Fruit fly (Drosophila melanogaster) whole organism, embryonic: ENCODE data around the gene dob.
A peak's percentile ranks its signal among the peaks of the same experiment; 100 is the strongest.

ENCODE experiments used
- CG10209 ChIP-seq: fragments of 200-800 bp; sonication (Bioruptor generic); optimal IDR thresholded peaks from 3 replicates; lab custom pipeline; 2017; ENCODE audit warnings: missing biosample characterization, mild to moderate bottlenecking, missing genetic modification characterization, missing genetic modification reagents
- CG10959 ChIP-seq: fragments of 200-800 bp; sonication (Bioruptor generic); IDR thresholded peaks from 2 replicates; pipeline ENCODE4 v1.3.6; 2022; ENCODE audit warnings: missing biosample characterization, missing genetic modification characterization
- CG14965 ChIP-seq: fragments of 200-800 bp; sonication (Bioruptor generic); optimal IDR thresholded peaks from 2 replicates; lab custom pipeline; 2016; ENCODE audit warnings: missing biosample characterization, missing genetic modification characterization, borderline replicate concordance
- CG15479 ChIP-seq: fragments of 200-800 bp; sonication (Bioruptor generic); optimal IDR thresholded peaks from 3 replicates; lab custom pipeline; 2019; ENCODE audit warnings: missing biosample characterization, mild to moderate bottlenecking, missing genetic modification characterization, moderate library complexity
- CG16813 ChIP-seq: fragments of 200-800 bp; sonication (Bioruptor generic); IDR thresholded peaks from 3 replicates; pipeline ENCODE4 v1.3.6; 2022; ENCODE audit warnings: missing biosample characterization, missing genetic modification characterization; ENCODE audit not compliant: partially characterized antibody
- CG17361 ChIP-seq: fragments of 200-800 bp; sonication (Bioruptor generic); IDR thresholded peaks from 3 replicates; pipeline ENCODE4 v1.3.6; 2022; ENCODE audit warnings: missing biosample characterization, missing genetic modification characterization
- CG18476 ChIP-seq: fragments of 200-800 bp; sonication (Bioruptor generic); optimal IDR thresholded peaks from 2 replicates; lab custom pipeline; 2016; ENCODE audit warnings: missing biosample characterization, mild to moderate bottlenecking, missing genetic modification characterization
- CG2678 ChIP-seq: fragments of 200-800 bp; sonication (Bioruptor generic); optimal IDR thresholded peaks from 3 replicates; lab custom pipeline; 2019; ENCODE audit warnings: missing biosample characterization, mild to moderate bottlenecking, missing genetic modification characterization, moderate library complexity
- CG3065 ChIP-seq: fragments of 200-800 bp; sonication (Bioruptor generic); optimal IDR thresholded peaks from 2 replicates; lab custom pipeline; 2016; ENCODE audit warnings: missing biosample characterization, missing genetic modification characterization
- CG3847 ChIP-seq: fragments of 200-800 bp; sonication (Bioruptor generic); IDR thresholded peaks from 2 replicates; pipeline ENCODE4 v1.3.6; 2022; ENCODE audit warnings: missing biosample characterization, missing genetic modification characterization
- CG4424 ChIP-seq: fragments of 200-800 bp; sonication (Bioruptor generic); optimal IDR thresholded peaks from 3 replicates; lab custom pipeline; 2016; ENCODE audit warnings: missing biosample characterization, missing genetic modification characterization
- CG4820 ChIP-seq: fragments of 200-800 bp; sonication (Bioruptor generic); optimal IDR thresholded peaks from 3 replicates; lab custom pipeline; 2016; ENCODE audit warnings: missing biosample characterization, missing genetic modification characterization
- CG6813 ChIP-seq: fragments of 200-800 bp; sonication (Bioruptor generic); optimal IDR thresholded peaks from 2 replicates; lab custom pipeline; 2017; ENCODE audit warnings: missing biosample characterization, missing genetic modification characterization, mild to moderate bottlenecking, moderate library complexity, missing genetic modification reagents
- CG8281 ChIP-seq: fragments of 200-800 bp; sonication (Bioruptor generic); optimal IDR thresholded peaks from 2 replicates; lab custom pipeline; 2018; ENCODE audit warnings: missing biosample characterization, mild to moderate bottlenecking, missing genetic modification characterization, moderate library complexity
- CG8388 ChIP-seq: fragments of 200-800 bp; sonication (Bioruptor generic); optimal IDR thresholded peaks from 2 replicates; lab custom pipeline; 2019; ENCODE audit warnings: missing biosample characterization, mild to moderate bottlenecking, missing genetic modification characterization, moderate library complexity
- Dbx ChIP-seq: fragments of 200-800 bp; sonication (Bioruptor generic); IDR thresholded peaks from 3 replicates; pipeline ENCODE4 v1.3.6; 2022; ENCODE audit warnings: missing biosample characterization, missing genetic modification characterization
- Fer2 ChIP-seq: fragments of 200-800 bp; sonication (Bioruptor generic); optimal IDR thresholded peaks from 2 replicates; lab custom pipeline; 2018; ENCODE audit warnings: missing biosample characterization, mild to moderate bottlenecking, missing genetic modification characterization, moderate library complexity
- Hmx ChIP-seq: fragments of 200-800 bp; sonication (Bioruptor generic); optimal IDR thresholded peaks from 2 replicates; lab custom pipeline; 2016; ENCODE audit warnings: missing biosample characterization, missing genetic modification characterization
- Lhr ChIP-seq: fragments of 200-800 bp; sonication (Bioruptor generic); optimal IDR thresholded peaks from 3 replicates; lab custom pipeline; 2017; ENCODE audit warnings: mild to moderate bottlenecking, missing biosample characterization, missing genetic modification reagents, missing genetic modification characterization
- Nf-YB ChIP-seq: fragments of 200-800 bp; sonication (Bioruptor generic); optimal IDR thresholded peaks from 3 replicates; lab custom pipeline; 2019; ENCODE audit warnings: missing biosample characterization, mild to moderate bottlenecking, missing genetic modification characterization, moderate library complexity
- Nf-YC ChIP-seq: fragments of 200-800 bp; optimal IDR thresholded peaks from 3 replicates; lab custom pipeline; 2019; ENCODE audit warnings: missing biosample characterization, mild to moderate bottlenecking, missing genetic modification characterization, moderate library complexity
- NfI ChIP-seq: fragments of 200-800 bp; sonication (Bioruptor generic); optimal IDR thresholded peaks from 3 replicates; lab custom pipeline; 2018; ENCODE audit warnings: missing biosample characterization, mild to moderate bottlenecking, missing genetic modification characterization, moderate library complexity
- Poxn ChIP-seq: fragments of 200-800 bp; sonication (Bioruptor generic); IDR thresholded peaks from 2 replicates; pipeline ENCODE4 v1.3.6; 2022; ENCODE audit warnings: missing biosample characterization, missing genetic modification characterization
- Ptx1 ChIP-seq: fragments of 200-800 bp; sonication (Bioruptor generic); IDR thresholded peaks from 2 replicates; pipeline ENCODE4 v1.3.6; 2022; ENCODE audit warnings: missing biosample characterization, missing genetic modification characterization
- Stat92E ChIP-seq, 3 experiments: fragments of >200 bp in 2 of 3; fragments of 200-800 bp in 1 of 3; sonication (Bioruptor generic) in 1 of 3; optimal IDR thresholded peaks; 2 replicates each; lab custom pipeline; 2017 to 2019; ENCODE audit warnings: missing biosample characterization in 3 of 3, missing genetic modification characterization in 3 of 3, mild to moderate bottlenecking in 1 of 3, moderate library complexity in 1 of 3
- ash1 ChIP-seq: fragments of 200-800 bp; sonication (Bioruptor generic); optimal IDR thresholded peaks from 2 replicates; lab custom pipeline; 2018; ENCODE audit warnings: missing biosample characterization, mild to moderate bottlenecking, missing genetic modification characterization
- bcd ChIP-seq: fragments of 200-800 bp; sonication (Bioruptor generic); optimal IDR thresholded peaks from 2 replicates; lab custom pipeline; 2017; ENCODE audit warnings: missing biosample characterization, mild to moderate bottlenecking, missing genetic modification characterization
- chif ChIP-seq, 2 experiments: fragments of 200-800 bp; sonication (Bioruptor generic); optimal IDR thresholded peaks; 3 replicates each; lab custom pipeline; 2016; ENCODE audit warnings: missing biosample characterization in 2 of 2, missing genetic modification characterization in 2 of 2
- chm ChIP-seq: fragments of 200-800 bp; sonication (Bioruptor generic); IDR thresholded peaks from 2 replicates; pipeline ENCODE4 v1.3.6; 2022; ENCODE audit warnings: missing biosample characterization, missing genetic modification characterization
- chn ChIP-seq: fragments of 200-800 bp; sonication (Bioruptor generic); optimal IDR thresholded peaks from 2 replicates; lab custom pipeline; 2016; ENCODE audit warnings: missing biosample characterization, missing genetic modification characterization
- ems ChIP-seq: fragments of 200-800 bp; sonication (Bioruptor generic); optimal IDR thresholded peaks from 3 replicates; lab custom pipeline; 2016; ENCODE audit warnings: missing biosample characterization, missing genetic modification characterization
- esg ChIP-seq: fragments of 200-800 bp; sonication (Bioruptor generic); conservative IDR thresholded peaks from 2 replicates; pipeline ENCODE4 v1.3.6; 2022; ENCODE audit warnings: missing biosample characterization, missing genetic modification characterization
- fd96Cb ChIP-seq: fragments of 200-800 bp; sonication (Bioruptor generic); optimal IDR thresholded peaks from 2 replicates; lab custom pipeline; 2018; ENCODE audit warnings: missing biosample characterization, mild to moderate bottlenecking, missing genetic modification characterization, moderate library complexity
- gcm2 ChIP-seq: fragments of 200-800 bp; sonication (Bioruptor generic); optimal IDR thresholded peaks from 2 replicates; lab custom pipeline; 2016; ENCODE audit warnings: missing biosample characterization, missing genetic modification characterization
- gsb ChIP-seq: fragments of 200-800 bp; sonication (Bioruptor generic); IDR thresholded peaks from 2 replicates; pipeline ENCODE4 v1.3.6; 2022; ENCODE audit warnings: missing biosample characterization, missing genetic modification characterization
- h ChIP-seq: fragments of >200 bp; optimal IDR thresholded peaks from 2 replicates; lab custom pipeline; 2017
- kah ChIP-seq: fragments of 200-800 bp; sonication (Bioruptor generic); optimal IDR thresholded peaks from 2 replicates; lab custom pipeline; 2018; ENCODE audit warnings: missing biosample characterization, mild to moderate bottlenecking, missing genetic modification characterization
- knrl ChIP-seq: fragments of 200-800 bp; sonication (Bioruptor generic); IDR thresholded peaks from 3 replicates; pipeline ENCODE4 v1.3.6; 2022; ENCODE audit warnings: missing biosample characterization, missing genetic modification characterization; ENCODE audit not compliant: partially characterized antibody
- lbe ChIP-seq: fragments of 200-800 bp; sonication (Bioruptor generic); optimal IDR thresholded peaks from 2 replicates; lab custom pipeline; 2016; ENCODE audit warnings: missing biosample characterization, mild to moderate bottlenecking, missing genetic modification characterization
- nmo ChIP-seq: fragments of 200-800 bp; sonication (Bioruptor generic); optimal IDR thresholded peaks from 2 replicates; lab custom pipeline; 2018; ENCODE audit warnings: missing biosample characterization, mild to moderate bottlenecking, missing genetic modification characterization, moderate library complexity
- odd ChIP-seq: fragments of 200-800 bp; sonication (Bioruptor generic); optimal IDR thresholded peaks from 2 replicates; lab custom pipeline; 2017; ENCODE audit warnings: missing biosample characterization, mild to moderate bottlenecking, missing genetic modification characterization
- otp ChIP-seq: fragments of 200-800 bp; sonication (Bioruptor generic); IDR thresholded peaks from 3 replicates; pipeline ENCODE4, ENCODE4 v1.3.6; 2022; ENCODE audit warnings: missing biosample characterization, missing genetic modification characterization
- rib ChIP-seq: fragments of 200-800 bp; sonication (Bioruptor generic); IDR thresholded peaks from 2 replicates; pipeline ENCODE4 v1.3.6; 2022; ENCODE audit warnings: missing biosample characterization, missing genetic modification characterization
- scrt ChIP-seq: fragments of 200-800 bp; sonication (Bioruptor generic); optimal IDR thresholded peaks from 2 replicates; lab custom pipeline; 2018; ENCODE audit warnings: missing biosample characterization, mild to moderate bottlenecking, missing genetic modification characterization, moderate library complexity
- sd ChIP-seq: fragments of 200-800 bp; sonication (Bioruptor generic); optimal IDR thresholded peaks from 3 replicates; lab custom pipeline; 2018; ENCODE audit warnings: missing biosample characterization, mild to moderate bottlenecking, missing genetic modification characterization, moderate library complexity
- shn ChIP-seq: fragments of 200-800 bp; sonication (Bioruptor generic); optimal IDR thresholded peaks from 3 replicates; lab custom pipeline; 2016; ENCODE audit warnings: missing biosample characterization, missing genetic modification characterization
- sna ChIP-seq: fragments of 200-800 bp; sonication (Bioruptor generic); IDR thresholded peaks from 2 replicates; pipeline ENCODE4 v1.3.6; 2022; ENCODE audit warnings: missing biosample characterization, missing genetic modification characterization; ENCODE audit not compliant: partially characterized antibody
- ssp ChIP-seq: fragments of 200-800 bp; sonication (Bioruptor generic); IDR thresholded peaks from 2 replicates; pipeline ENCODE4 v1.3.6; 2022; ENCODE audit warnings: missing biosample characterization, missing genetic modification characterization
- vfl ChIP-seq: fragments of 200-800 bp; sonication (Bioruptor generic); optimal IDR thresholded peaks from 2 replicates; lab custom pipeline; 2016; ENCODE audit warnings: missing biosample characterization, missing genetic modification characterization
- zen ChIP-seq: fragments of 200-800 bp; sonication (Bioruptor generic); optimal IDR thresholded peaks from 3 replicates; lab custom pipeline; 2018; ENCODE audit warnings: missing biosample characterization, mild to moderate bottlenecking, missing genetic modification characterization, moderate library complexity

The dob gene

dm6 chrX:15066374-15067057 is at the start of gene dob, which contains the start of gene opm (continued):
- no peak for TF ChIP-seq CG2678 (tag; lab: Kevin White, UChicago)
- TF ChIP-seq CG8281 (tag; lab: Kevin White, UChicago), result no peak
- TF ChIP-seq Nf-YC (tag; lab: Kevin White, UChicago), result peak; percentile 46
- peak; percentile 56 for TF ChIP-seq CG17361 (GFP tag; lab: Robert Waterston, UW)
- TF ChIP-seq Fer2 (tag; lab: Kevin White, UChicago), result no peak
- TF ChIP-seq sd (tag; lab: Kevin White, UChicago), result no peak
- no peak for TF ChIP-seq h (lab: Kevin White, UChicago)
- TF ChIP-seq gcm2 (GFP tag; lab: Kevin White, UChicago), result no peak
- no peak for TF ChIP-seq vfl (GFP tag; lab: Kevin White, UChicago)
- TF ChIP-seq CG8388 (GFP tag; lab: Kevin White, UChicago), result no peak
- TF ChIP-seq otp (GFP tag; lab: Robert Waterston, UW), result no peak
- no peak for TF ChIP-seq Dbx
- TF ChIP-seq rib (GFP tag; lab: Robert Waterston, UW), result no peak
- TF ChIP-seq Nf-YB, result no peak
- TF ChIP-seq scrt, result no peak
- TF ChIP-seq chn (GFP tag; lab: Kevin White, UChicago), result no peak
- TF ChIP-seq chm (GFP tag; lab: Robert Waterston, UW), result no peak
- TF ChIP-seq CG10959 (GFP tag; lab: Robert Waterston, UW), result no peak
- TF ChIP-seq Poxn (GFP tag; lab: Robert Waterston, UW), result no peak
- TF ChIP-seq shn (GFP tag; lab: Kevin White, UChicago), result no peak
- no peak for TF ChIP-seq sna (GFP tag; lab: Robert Waterston, UW)
- no peak for TF ChIP-seq NfI (GFP tag; lab: Kevin White, UChicago)
- TF ChIP-seq ems (GFP tag; lab: Kevin White, UChicago), result no peak
- peak; percentile 24 for TF ChIP-seq zen
- TF ChIP-seq bcd, result no peak
- peak; percentile 9 for TF ChIP-seq CG4424 (GFP tag; lab: Kevin White, UChicago)
- no peak for TF ChIP-seq odd (GFP tag; lab: Kevin White, UChicago)
- TF ChIP-seq fd96Cb, result no peak
- peak; percentile 64 for TF ChIP-seq nmo (GFP tag; lab: Kevin White, UChicago)
- TF ChIP-seq lbe (GFP tag; lab: Kevin White, UChicago), result no peak
- TF ChIP-seq Ptx1, result no peak
- no peak for TF ChIP-seq kah (GFP tag; lab: Kevin White, UChicago)
- TF ChIP-seq CG4820, result no peak
- no peak for TF ChIP-seq CG6813 (GFP tag; lab: Kevin White, UChicago)
- TF ChIP-seq Stat92E (GFP tag; optimal IDR thresholded peaks at IDR 0.05; lab: Kevin White, UChicago), result no peak
- no peak for TF ChIP-seq CG18476 (GFP tag; lab: Kevin White, UChicago)
- TF ChIP-seq CG3065, result no peak
- TF ChIP-seq CG14965 (GFP tag; lab: Kevin White, UChicago), result no peak
- TF ChIP-seq knrl (GFP tag; lab: Robert Waterston, UW), result no peak
- TF ChIP-seq ssp (GFP tag; lab: Robert Waterston, UW), result no peak
- TF ChIP-seq CG3847, result 0 out of 2 replicates have a peak, but pooled peaks have one; percentile 23
- no peak for TF ChIP-seq ash1 (GFP tag; lab: Kevin White, UChicago)
- TF ChIP-seq Lhr (GFP tag; lab: Kevin White, UChicago), result peak; percentile 26
- TF ChIP-seq Hmx (GFP tag; lab: Kevin White, UChicago), result no peak
- TF ChIP-seq CG15479 (GFP tag; lab: Kevin White, UChicago), result no peak
- no peak for TF ChIP-seq esg (GFP tag; lab: Robert Waterston, UW)
- TF ChIP-seq chif (GFP tag; optimal IDR thresholded peaks at IDR 0.05; lab: Kevin White, UChicago), result no peak
- TF ChIP-seq CG16813 (GFP tag; lab: Robert Waterston, UW), result no peak
- no peak for TF ChIP-seq CG10209 (GFP tag; lab: Kevin White, UChicago)
- no peak for TF ChIP-seq gsb
